Fruit fly (Drosophila melanogaster) whole organism, embryonic: ENCODE data around the gene rost.

Source experiments
- Atf6 ChIP-seq: fragments of 200-800 bp; sonication (Bioruptor generic); IDR thresholded peaks from 2 replicates; pipeline ENCODE4 v1.3.6; 2022; ENCODE audit warnings: missing biosample characterization, missing genetic modification characterization
- BEAF-32 ChIP-seq: fragments of 200-800 bp; sonication (Bioruptor generic); optimal IDR thresholded peaks from 3 replicates; lab custom pipeline; 2017; ENCODE audit warnings: missing biosample characterization, missing genetic modification characterization, mild to moderate bottlenecking, moderate library complexity, missing genetic modification reagents
- CG10209 ChIP-seq: fragments of 200-800 bp; sonication (Bioruptor generic); optimal IDR thresholded peaks from 3 replicates; lab custom pipeline; 2017; ENCODE audit warnings: missing biosample characterization, mild to moderate bottlenecking, missing genetic modification characterization, missing genetic modification reagents
- CG10267 ChIP-seq: fragments of 200-800 bp; sonication (Bioruptor generic); optimal IDR thresholded peaks from 2 replicates; lab custom pipeline; 2018; ENCODE audit warnings: missing biosample characterization, mild to moderate bottlenecking, missing genetic modification characterization, moderate library complexity
- CG10654 ChIP-seq: fragments of 200-800 bp; sonication (Bioruptor generic); optimal IDR thresholded peaks from 2 replicates; lab custom pipeline; 2016; ENCODE audit warnings: missing biosample characterization, missing genetic modification characterization
- CG11560 ChIP-seq: fragments of 200-800 bp; sonication (Bioruptor generic); IDR thresholded peaks from 3 replicates; pipeline ENCODE4 v1.3.6; 2022; ENCODE audit warnings: missing biosample characterization, missing genetic modification characterization
- CG11696 ChIP-seq: fragments of 200-800 bp; sonication (Bioruptor generic); IDR thresholded peaks from 2 replicates; pipeline ENCODE4 v1.3.6; 2022; ENCODE audit warnings: missing biosample characterization, missing genetic modification characterization
- CG12155 ChIP-seq: fragments of 200-800 bp; sonication (Bioruptor generic); optimal IDR thresholded peaks from 3 replicates; lab custom pipeline; 2016; ENCODE audit warnings: missing biosample characterization, missing genetic modification characterization
- CG12236 ChIP-seq: fragments of 200-800 bp; sonication (Bioruptor generic); optimal IDR thresholded peaks from 2 replicates; lab custom pipeline; 2016; ENCODE audit warnings: missing biosample characterization, missing genetic modification characterization
- CG12391 ChIP-seq: fragments of 200-800 bp; sonication (Bioruptor generic); optimal IDR thresholded peaks from 3 replicates; lab custom pipeline; 2018; ENCODE audit warnings: missing biosample characterization, mild to moderate bottlenecking, missing genetic modification characterization, moderate library complexity
- CG14965 ChIP-seq: fragments of 200-800 bp; sonication (Bioruptor generic); optimal IDR thresholded peaks from 2 replicates; lab custom pipeline; 2016; ENCODE audit warnings: missing biosample characterization, missing genetic modification characterization, borderline replicate concordance
- CG1529 ChIP-seq: fragments of 200-800 bp; sonication (Bioruptor generic); optimal IDR thresholded peaks from 3 replicates; lab custom pipeline; 2018; ENCODE audit warnings: missing biosample characterization, missing genetic modification characterization
- CG15514 ChIP-seq: fragments of 200-800 bp; sonication (Bioruptor generic); optimal IDR thresholded peaks from 3 replicates; lab custom pipeline; 2017; ENCODE audit warnings: missing biosample characterization, missing genetic modification characterization, mild to moderate bottlenecking, moderate library complexity, missing genetic modification reagents
- CG16779 ChIP-seq: fragments of 200-800 bp; sonication (Bioruptor generic); IDR thresholded peaks from 2 replicates; pipeline ENCODE4 v1.3.6; 2022; ENCODE audit warnings: missing biosample characterization, missing genetic modification characterization
- CG2129 ChIP-seq: fragments of 200-800 bp; sonication (Bioruptor generic); IDR thresholded peaks from 2 replicates; pipeline ENCODE4 v1.3.6; 2022; ENCODE audit warnings: missing biosample characterization, missing genetic modification characterization; ENCODE audit not compliant: partially characterized antibody
- CG31388 ChIP-seq: fragments of 200-800 bp; sonication (Bioruptor generic); optimal IDR thresholded peaks from 2 replicates; lab custom pipeline; 2016; ENCODE audit warnings: missing biosample characterization, missing genetic modification characterization
- CG34422 ChIP-seq: fragments of 200-800 bp; sonication (Bioruptor generic); IDR thresholded peaks from 3 replicates; pipeline ENCODE4 v1.3.6; 2022; ENCODE audit warnings: missing biosample characterization, missing genetic modification characterization
- CG4328 ChIP-seq: fragments of 200-800 bp; sonication (Bioruptor generic); optimal IDR thresholded peaks from 3 replicates; lab custom pipeline; 2017; ENCODE audit warnings: missing biosample characterization, missing genetic modification reagents, missing genetic modification characterization
- CG6175 ChIP-seq: fragments of 200-800 bp; sonication (Bioruptor generic); IDR thresholded peaks from 3 replicates; pipeline ENCODE4 v1.3.6; 2022; ENCODE audit warnings: missing biosample characterization, missing genetic modification characterization
- CG6683 ChIP-seq: fragments of 200-800 bp; sonication (Bioruptor generic); optimal IDR thresholded peaks from 2 replicates; lab custom pipeline; 2017; ENCODE audit warnings: missing biosample characterization, mild to moderate bottlenecking, missing genetic modification characterization, missing genetic modification reagents
- CG6689 ChIP-seq: fragments of 200-800 bp; sonication (Bioruptor generic); IDR thresholded peaks from 2 replicates; pipeline ENCODE4 v1.3.6; 2022; ENCODE audit warnings: missing biosample characterization, missing genetic modification characterization
- CG6854 ChIP-seq: fragments of 200-800 bp; sonication (Bioruptor generic); optimal IDR thresholded peaks from 3 replicates; lab custom pipeline; 2017; ENCODE audit warnings: missing biosample characterization, mild to moderate bottlenecking, missing genetic modification characterization
- CG8765 ChIP-seq: fragments of 200-800 bp; sonication (Bioruptor generic); IDR thresholded peaks from 2 replicates; pipeline ENCODE4 v1.3.6; 2022; ENCODE audit warnings: missing biosample characterization, missing genetic modification characterization
- CG9437 ChIP-seq: fragments of 200-800 bp; sonication (Bioruptor generic); optimal IDR thresholded peaks from 2 replicates; lab custom pipeline; 2018; ENCODE audit warnings: missing biosample characterization, mild to moderate bottlenecking, missing genetic modification characterization
- CG9797 ChIP-seq: fragments of 200-800 bp; sonication (Bioruptor generic); optimal IDR thresholded peaks from 3 replicates; lab custom pipeline; 2018; ENCODE audit warnings: missing biosample characterization, mild to moderate bottlenecking, missing genetic modification characterization
- Dfd ChIP-seq, 2 experiments: fragments of >200 bp; optimal IDR thresholded peaks; 2 replicates each; lab custom pipeline; 2017; ENCODE audit warnings: missing biosample characterization in 2 of 2, missing genetic modification characterization in 2 of 2
- Dp ChIP-seq: fragments of 200-800 bp; sonication (Bioruptor generic); optimal IDR thresholded peaks from 2 replicates; lab custom pipeline; 2018; ENCODE audit warnings: missing biosample characterization, mild to moderate bottlenecking, missing genetic modification characterization, moderate library complexity
- Max ChIP-seq: fragments of 200-800 bp; sonication (Bioruptor generic); optimal IDR thresholded peaks from 2 replicates; lab custom pipeline; 2016; ENCODE audit warnings: missing biosample characterization, mild to moderate bottlenecking, missing genetic modification characterization
- Six4 ChIP-seq: fragments of 200-800 bp; sonication (Bioruptor generic); optimal IDR thresholded peaks from 2 replicates; lab custom pipeline; 2016; ENCODE audit warnings: missing biosample characterization, missing genetic modification characterization
- ap ChIP-seq: fragments of 200-800 bp; sonication (Bioruptor generic); IDR thresholded peaks from 2 replicates; pipeline ENCODE4 v1.3.6; 2022; ENCODE audit warnings: missing biosample characterization, missing genetic modification characterization
- ash1 ChIP-seq: fragments of 200-800 bp; sonication (Bioruptor generic); optimal IDR thresholded peaks from 2 replicates; lab custom pipeline; 2018; ENCODE audit warnings: missing biosample characterization, mild to moderate bottlenecking, missing genetic modification characterization
- ato ChIP-seq: fragments of 200-800 bp; sonication (Bioruptor generic); IDR thresholded peaks from 2 replicates; pipeline ENCODE4 v1.3.6; 2022; ENCODE audit warnings: missing biosample characterization, missing genetic modification characterization; ENCODE audit not compliant: partially characterized antibody
- bbx ChIP-seq: fragments of 200-800 bp; sonication (Bioruptor generic); IDR thresholded peaks from 2 replicates; pipeline ENCODE4 v1.3.6; 2022; ENCODE audit warnings: missing biosample characterization, missing genetic modification characterization; ENCODE audit not compliant: partially characterized antibody
- bowl ChIP-seq: fragments of 200-800 bp; sonication (Bioruptor generic); IDR thresholded peaks from 2 replicates; pipeline ENCODE4 v1.3.6; 2022; ENCODE audit warnings: missing biosample characterization, missing genetic modification characterization
- cwo ChIP-seq: fragments of 200-800 bp; sonication (Bioruptor generic); optimal IDR thresholded peaks from 3 replicates; lab custom pipeline; 2017; ENCODE audit warnings: missing biosample characterization, missing genetic modification characterization, mild to moderate bottlenecking, moderate library complexity, missing genetic modification reagents
- dpn ChIP-seq, 2 experiments: fragments of 200-800 bp; sonication (Bioruptor generic); optimal IDR thresholded peaks; 3 replicates each; lab custom pipeline; 2016; ENCODE audit warnings: missing biosample characterization in 2 of 2, missing genetic modification characterization in 2 of 2
- eyg ChIP-seq: fragments of 200-800 bp; sonication (Bioruptor generic); optimal IDR thresholded peaks from 3 replicates; lab custom pipeline; 2016; ENCODE audit warnings: missing biosample characterization, missing genetic modification characterization
- gfzf ChIP-seq: fragments of 200-800 bp; sonication (Bioruptor generic); optimal IDR thresholded peaks from 2 replicates; lab custom pipeline; 2016; ENCODE audit warnings: missing biosample characterization, mild to moderate bottlenecking, missing genetic modification characterization, moderate library complexity
- her ChIP-seq: fragments of 200-800 bp; sonication (Bioruptor generic); optimal IDR thresholded peaks from 2 replicates; lab custom pipeline; 2016; ENCODE audit warnings: missing biosample characterization, missing genetic modification characterization
- hth ChIP-seq: fragments of >200 bp; optimal IDR thresholded peaks from 2 replicates; lab custom pipeline; 2017; ENCODE audit warnings: inconsistent platforms
- lilli ChIP-seq: fragments of 200-800 bp; sonication (Bioruptor generic); optimal IDR thresholded peaks from 3 replicates; lab custom pipeline; 2016; ENCODE audit warnings: missing biosample characterization, missing genetic modification characterization
- nmo ChIP-seq: fragments of 200-800 bp; sonication (Bioruptor generic); optimal IDR thresholded peaks from 2 replicates; lab custom pipeline; 2018; ENCODE audit warnings: missing biosample characterization, mild to moderate bottlenecking, missing genetic modification characterization, moderate library complexity
- nom ChIP-seq: fragments of 200-800 bp; sonication (Bioruptor generic); optimal IDR thresholded peaks from 2 replicates; lab custom pipeline; 2017; ENCODE audit warnings: missing biosample characterization, missing genetic modification characterization, mild to moderate bottlenecking, moderate library complexity, missing genetic modification reagents
- pan ChIP-seq, 4 experiments: fragments of >200 bp in 3 of 4; fragments of 200-800 bp in 1 of 4; sonication (Bioruptor generic) in 1 of 4; optimal IDR thresholded peaks in 3 of 4; IDR thresholded peaks in 1 of 4; 2 replicates each; pipeline versions ENCODE4 v1.3.6 to Lab custom; 2017 to 2022; ENCODE audit warnings: missing biosample characterization in 2 of 4, missing genetic modification characterization in 2 of 4, mixed read lengths in 1 of 4
- shn ChIP-seq: fragments of 200-800 bp; sonication (Bioruptor generic); optimal IDR thresholded peaks from 3 replicates; lab custom pipeline; 2016; ENCODE audit warnings: missing biosample characterization, missing genetic modification characterization
- ttk ChIP-seq: fragments of 200-800 bp; sonication (Bioruptor generic); IDR thresholded peaks from 2 replicates; pipeline ENCODE4 v2.1.2; 2022; ENCODE audit warnings: missing biosample characterization, missing genetic modification characterization
- vnd ChIP-seq: fragments of 200-800 bp; sonication (Bioruptor generic); IDR thresholded peaks from 3 replicates; pipeline ENCODE4 v1.3.6; 2022; ENCODE audit warnings: missing biosample characterization, missing genetic modification characterization; ENCODE audit not compliant: partially characterized antibody
- zen ChIP-seq: fragments of 200-800 bp; sonication (Bioruptor generic); optimal IDR thresholded peaks from 3 replicates; lab custom pipeline; 2018; ENCODE audit warnings: missing biosample characterization, mild to moderate bottlenecking, missing genetic modification characterization, moderate library complexity

The rost gene

DNA sequence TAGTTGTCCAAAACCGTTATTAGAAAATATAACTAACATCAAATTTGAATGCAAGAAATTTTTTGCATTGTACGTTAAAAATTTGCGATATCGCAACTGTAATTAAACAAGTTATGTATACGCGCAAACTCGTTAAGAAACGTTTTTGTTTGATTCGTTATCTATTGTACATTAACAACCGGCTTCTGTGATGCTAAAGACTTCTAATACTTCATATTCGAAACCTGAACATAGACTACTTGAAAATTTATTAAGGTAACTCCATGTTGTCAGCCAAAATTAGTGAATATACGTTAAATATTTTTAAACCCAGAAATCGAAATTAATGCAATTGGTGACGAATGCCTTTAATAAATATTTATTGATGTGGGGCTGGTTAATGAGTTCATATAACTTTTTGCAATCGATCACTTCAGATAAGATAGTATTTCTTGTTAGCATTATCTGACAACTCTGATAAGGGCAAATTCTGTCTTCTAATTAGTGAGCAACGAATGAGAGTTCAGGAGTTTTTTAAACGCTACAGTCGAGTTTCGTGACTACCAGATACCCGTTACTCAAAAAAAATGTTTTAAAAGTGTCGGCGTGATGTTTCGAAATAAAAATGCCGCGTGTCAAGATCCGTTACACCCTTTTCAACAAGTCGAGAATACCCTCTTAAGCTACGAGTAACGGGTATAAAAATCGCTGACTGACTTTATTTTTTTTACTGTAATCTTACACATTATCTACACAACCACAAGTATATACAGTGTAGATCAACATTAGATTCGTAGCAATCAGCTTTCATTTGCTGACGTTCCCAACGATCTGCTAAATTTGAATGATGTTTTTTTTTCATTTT lies 36.9 kb downstream of the rost start (continued):
- peak; percentile 59; the same call in 1 of the 3 replicates for TF ChIP-seq vnd (GFP tag; lab: Robert Waterston, UW)
- peak; percentile 14 for TF ChIP-seq nmo (GFP tag; lab: Kevin White, UChicago)
- TF ChIP-seq zen (tag; lab: Kevin White, UChicago), result peak; percentile 37
- no peak for TF ChIP-seq CG10267 (tag; lab: Kevin White, UChicago)
- TF ChIP-seq CG11560 (tag; lab: Robert Waterston, UW), result no peak
- TF ChIP-seq eyg (GFP tag; lab: Kevin White, UChicago), result no peak
- no peak for TF ChIP-seq Max
- no peak for TF ChIP-seq CG31388 (GFP tag; lab: Kevin White, UChicago)
- peak; percentile 16 for TF ChIP-seq CG9437
- TF ChIP-seq CG15514 (GFP tag; lab: Kevin White, UChicago), result peak; percentile 39
- peak; percentile 61 for TF ChIP-seq cwo (GFP tag; lab: Kevin White, UChicago)
- no peak for TF ChIP-seq CG10654 (GFP tag; lab: Kevin White, UChicago)
- no peak for TF ChIP-seq CG6854 (GFP tag; lab: Kevin White, UChicago)
- no peak for TF ChIP-seq CG16779
- TF ChIP-seq CG12236 (GFP tag; lab: Kevin White, UChicago), result no peak
- peak; percentile 15 for TF ChIP-seq CG4328 (GFP tag; lab: Kevin White, UChicago)
- TF ChIP-seq ttk (GFP tag; lab: Robert Waterston, UW), result peak; percentile 49
- peak; percentile 66 for TF ChIP-seq her (GFP tag; lab: Kevin White, UChicago)
- TF ChIP-seq nom, result no peak
- TF ChIP-seq CG11696 (GFP tag; lab: Robert Waterston, UW), result no peak
- no peak for TF ChIP-seq CG1529 (GFP tag; lab: Kevin White, UChicago)
- peak; percentile 68 for TF ChIP-seq lilli (GFP tag; lab: Kevin White, UChicago)
- TF ChIP-seq CG2129, result no peak
- peak; percentile 56 for TF ChIP-seq CG8765
- 0 out of 3 replicates have a peak, but pooled peaks have one; percentile 50 for TF ChIP-seq CG34422 (GFP tag; lab: Robert Waterston, UW)
- no peak for TF ChIP-seq CG6683
- peak; percentile 11 for TF ChIP-seq BEAF-32 (GFP tag; lab: Kevin White, UChicago)
- TF ChIP-seq CG14965 (GFP tag; lab: Kevin White, UChicago), result no peak
- TF ChIP-seq CG9797 (GFP tag; lab: Kevin White, UChicago), result no peak
- TF ChIP-seq ato (GFP tag; lab: Robert Waterston, UW), result no peak
- TF ChIP-seq ash1 (GFP tag; lab: Kevin White, UChicago), result no peak
- no peak for TF ChIP-seq hth (lab: Kevin White, UChicago)
- peak; percentile 12 for TF ChIP-seq CG12391 (tag; lab: Kevin White, UChicago)
- TF ChIP-seq shn (GFP tag; lab: Kevin White, UChicago), result peak; percentile 58
- peak; percentile 42 for TF ChIP-seq CG12155 (GFP tag; lab: Kevin White, UChicago)
- TF ChIP-seq CG10209 (GFP tag; lab: Kevin White, UChicago), result peak; percentile 14
- no peak for TF ChIP-seq ap (GFP tag; lab: Robert Waterston, UW)
- TF ChIP-seq Atf6 (GFP tag; lab: Robert Waterston, UW), result peak; percentile 66
- TF ChIP-seq gfzf (GFP tag; lab: Kevin White, UChicago), result no peak
- TF ChIP-seq pan (optimal IDR thresholded peaks at IDR 0.05; lab: Kevin White, UChicago), result no peak
- TF ChIP-seq pan (GFP tag; optimal IDR thresholded peaks at IDR 0.05 in 1 of 2, IDR thresholded peaks at IDR 0.05 in 1 of 2), result peak in 1 of 2 experiments; percentile 59
- no peak for TF ChIP-seq CG6689 (GFP tag; lab: Robert Waterston, UW)
- no peak for TF ChIP-seq CG6175 (GFP tag; lab: Robert Waterston, UW)
- TF ChIP-seq bbx (GFP tag; lab: Robert Waterston, UW), result no peak
- TF ChIP-seq Dfd (GFP tag; optimal IDR thresholded peaks at IDR 0.05; lab: Kevin White, UChicago), result no peak
- TF ChIP-seq Six4 (GFP tag; lab: Kevin White, UChicago), result no peak
- TF ChIP-seq Dp (GFP tag; lab: Kevin White, UChicago), result peak; percentile 14
- TF ChIP-seq bowl (GFP tag; lab: Robert Waterston, UW), result no peak
- TF ChIP-seq dpn (GFP tag; optimal IDR thresholded peaks at IDR 0.05; lab: Kevin White, UChicago), result peak; percentile 25 to 69
